Fruit fly (Drosophila melanogaster): ENCODE results near the gene Cpr64Ab.

Gene Cpr64Ab

DNA sequence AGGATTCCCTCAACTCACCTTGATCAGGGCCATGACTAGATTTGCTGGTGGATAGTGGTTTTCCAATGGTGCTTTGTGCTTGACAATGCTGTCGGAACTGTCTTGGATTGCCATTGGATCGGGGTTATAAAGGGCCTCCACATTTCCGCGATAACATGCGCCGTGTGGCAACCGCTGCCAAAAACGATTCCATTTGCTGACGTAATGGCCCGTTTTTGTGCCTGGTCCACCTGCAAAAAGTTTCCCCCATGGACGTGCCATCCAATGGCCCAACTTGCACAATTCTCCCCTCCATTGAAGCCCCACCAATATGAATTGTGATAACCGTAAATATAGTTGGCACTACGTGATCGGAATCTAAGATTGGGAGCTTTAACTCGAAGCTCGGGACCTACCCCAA is at the start of gene Cpr64Ab:
Gene Cpr64Ab (minus strand): TSS at position 101 of the 400 bp plus-strand sequence.
- no peak for TF ChIP-seq psq (optimal IDR thresholded peaks at IDR 0.05)
- TF ChIP-seq Myc (optimal IDR thresholded peaks at IDR 0.05) = no peak
- no peak for TF ChIP-seq h (optimal IDR thresholded peaks at IDR 0.05)

DNA sequence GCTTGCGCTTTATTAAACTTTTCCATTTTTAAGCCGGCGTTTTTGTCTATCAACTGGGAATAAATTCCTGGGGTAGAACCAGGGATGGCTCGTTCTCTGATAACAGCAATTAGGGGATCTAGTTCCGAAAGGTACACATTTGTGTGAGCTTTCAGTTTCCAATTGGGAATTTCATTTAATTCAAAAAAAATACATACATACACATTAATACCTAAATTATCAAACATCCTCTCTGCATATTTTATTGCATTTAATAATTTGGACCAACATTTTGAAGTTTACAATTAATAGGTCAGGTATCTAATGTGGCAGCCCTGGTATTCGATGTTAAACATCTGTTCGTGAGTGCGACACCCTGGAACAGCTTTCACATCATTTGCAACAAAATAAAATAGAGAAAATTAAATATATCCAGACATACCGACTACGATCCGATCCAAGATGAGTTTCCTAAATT is 47.8 kb upstream of the Cpr64Ab start, which contains the start of the genes CG15011 and CG1309:
Gene CG15011 (minus strand): TSS at position 51 of the 457 bp plus-strand sequence.
Gene CG1309 (plus strand): TSS at position 329 of the 457 bp plus-strand sequence.
- no peak for TF ChIP-seq h (optimal IDR thresholded peaks at IDR 0.05)
- no peak for TF ChIP-seq insv (optimal IDR thresholded peaks at IDR 0.05)
- no peak for TF ChIP-seq Sin3A (optimal IDR thresholded peaks at IDR 0.05)
- no peak for TF ChIP-seq ttk (optimal IDR thresholded peaks at IDR 0.05)
- TF ChIP-seq psq (optimal IDR thresholded peaks at IDR 0.05) = no peak
- TF ChIP-seq Myc (optimal IDR thresholded peaks at IDR 0.05) = no peak

DNA sequence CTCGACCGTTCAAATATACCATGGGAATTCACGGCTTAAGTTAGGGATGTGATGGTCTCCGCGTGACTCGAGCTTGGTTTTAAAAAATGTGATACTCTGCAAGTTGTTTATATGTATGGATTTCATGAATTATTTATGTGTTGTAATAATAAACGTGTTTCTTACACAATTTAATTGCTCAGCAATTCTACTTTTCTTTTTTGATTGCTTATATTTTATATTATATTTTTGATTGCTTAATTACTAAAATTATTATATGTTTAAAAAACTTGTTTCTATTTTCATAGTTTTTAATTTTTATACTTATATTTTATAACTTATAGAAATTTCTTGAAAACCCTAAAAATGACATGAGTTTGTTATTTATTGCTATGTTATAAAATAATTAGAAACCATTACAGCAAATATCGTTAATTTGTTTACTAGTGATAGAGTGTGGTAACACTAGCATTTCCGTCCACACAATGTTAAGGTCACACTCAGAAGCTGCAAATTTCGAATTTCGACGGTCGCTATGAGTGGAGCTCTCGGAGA is 43.0 kb upstream of the Cpr64Ab start, which contains the start of the genes ago and CG1265:
Gene ago (minus strand): TSS at position 6 of the 534 bp plus-strand sequence.
Gene CG1265 (plus strand): TSS at position 476 of the 534 bp plus-strand sequence.
- TF ChIP-seq h (optimal IDR thresholded peaks at IDR 0.05) (no peak), Sin3A (optimal IDR thresholded peaks at IDR 0.05) (peak; percentile 30)

DNA sequence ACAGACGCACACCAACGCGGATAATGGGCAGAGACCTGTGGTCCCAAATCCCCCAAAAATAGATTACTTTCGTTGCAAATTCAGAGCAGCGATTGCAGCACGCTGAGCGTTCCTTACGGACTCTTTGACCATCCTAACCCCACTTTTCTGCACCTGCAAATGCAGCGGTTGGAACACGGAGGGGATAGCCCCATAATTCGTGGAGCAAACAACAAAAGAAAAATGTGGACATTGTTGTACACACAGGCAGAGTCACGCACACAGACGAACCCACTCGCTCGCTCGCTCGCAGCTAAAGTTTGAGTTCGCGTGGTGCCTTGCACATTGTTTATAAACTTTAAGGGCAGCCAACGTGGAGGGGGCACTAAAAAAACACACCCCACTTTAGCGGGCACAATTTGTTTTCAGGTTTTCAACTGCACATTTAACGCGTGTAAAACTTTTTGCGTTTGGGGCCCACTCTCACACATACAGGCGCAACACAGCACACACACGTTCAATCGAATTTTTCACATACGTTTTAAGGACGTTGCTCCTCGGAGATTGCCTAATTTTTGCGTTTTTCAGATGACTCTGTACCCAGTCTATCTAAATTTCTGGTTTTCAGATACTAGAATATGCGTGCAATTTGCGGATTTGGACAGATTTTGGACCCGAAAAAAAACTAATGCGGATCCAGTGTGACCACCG is 42.4 kb upstream of the Cpr64Ab start:
- no peak for TF ChIP-seq Sin3A (optimal IDR thresholded peaks at IDR 0.05)
- TF ChIP-seq insv (optimal IDR thresholded peaks at IDR 0.05) = no peak
- no peak for TF ChIP-seq h (optimal IDR thresholded peaks at IDR 0.05)
- TF ChIP-seq psq (optimal IDR thresholded peaks at IDR 0.05) = no peak
- no peak for TF ChIP-seq ttk (optimal IDR thresholded peaks at IDR 0.05)
- no peak for TF ChIP-seq Myc (optimal IDR thresholded peaks at IDR 0.05)

DNA sequence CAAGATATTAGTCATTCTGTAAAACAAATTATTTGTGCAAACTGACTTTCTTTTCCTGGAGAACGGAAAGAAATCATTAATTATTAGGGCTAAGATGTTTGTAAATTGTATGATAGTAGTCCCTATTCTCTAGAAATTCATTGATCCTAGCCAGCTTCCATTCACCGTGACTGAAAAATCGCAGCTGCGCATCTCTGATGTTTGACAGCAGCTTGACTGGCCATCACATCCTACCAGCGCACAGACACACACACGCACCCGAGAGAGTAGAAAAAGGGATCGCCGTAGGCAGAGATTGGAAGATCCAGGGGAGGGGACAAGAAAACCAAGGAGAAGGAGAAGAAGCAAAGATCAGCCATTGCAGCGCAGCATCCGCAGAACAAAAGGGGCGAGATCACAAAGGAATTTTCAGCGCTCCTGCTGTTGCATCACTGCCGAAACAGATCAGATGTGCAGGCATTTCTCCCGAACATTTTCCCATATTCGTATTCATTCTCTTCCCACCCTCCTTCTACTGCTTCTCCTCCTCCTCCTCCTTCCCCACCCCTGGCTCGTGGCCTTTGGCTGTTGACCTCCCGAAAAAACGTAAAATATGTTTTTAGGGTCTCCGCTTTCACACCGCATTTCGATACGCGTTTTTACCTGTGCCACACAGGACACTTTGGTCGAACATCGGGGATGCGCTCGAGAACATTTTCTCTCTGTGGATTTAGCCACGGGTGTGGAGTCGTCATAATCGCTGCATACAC is 41.7 kb upstream of the Cpr64Ab start:
- no peak for TF ChIP-seq Sin3A (optimal IDR thresholded peaks at IDR 0.05)
- no peak for TF ChIP-seq h (optimal IDR thresholded peaks at IDR 0.05)
- no peak for TF ChIP-seq psq (optimal IDR thresholded peaks at IDR 0.05)
- no peak for TF ChIP-seq ttk (optimal IDR thresholded peaks at IDR 0.05)
- no peak for TF ChIP-seq insv (optimal IDR thresholded peaks at IDR 0.05)
- no peak for TF ChIP-seq Myc (optimal IDR thresholded peaks at IDR 0.05)

DNA sequence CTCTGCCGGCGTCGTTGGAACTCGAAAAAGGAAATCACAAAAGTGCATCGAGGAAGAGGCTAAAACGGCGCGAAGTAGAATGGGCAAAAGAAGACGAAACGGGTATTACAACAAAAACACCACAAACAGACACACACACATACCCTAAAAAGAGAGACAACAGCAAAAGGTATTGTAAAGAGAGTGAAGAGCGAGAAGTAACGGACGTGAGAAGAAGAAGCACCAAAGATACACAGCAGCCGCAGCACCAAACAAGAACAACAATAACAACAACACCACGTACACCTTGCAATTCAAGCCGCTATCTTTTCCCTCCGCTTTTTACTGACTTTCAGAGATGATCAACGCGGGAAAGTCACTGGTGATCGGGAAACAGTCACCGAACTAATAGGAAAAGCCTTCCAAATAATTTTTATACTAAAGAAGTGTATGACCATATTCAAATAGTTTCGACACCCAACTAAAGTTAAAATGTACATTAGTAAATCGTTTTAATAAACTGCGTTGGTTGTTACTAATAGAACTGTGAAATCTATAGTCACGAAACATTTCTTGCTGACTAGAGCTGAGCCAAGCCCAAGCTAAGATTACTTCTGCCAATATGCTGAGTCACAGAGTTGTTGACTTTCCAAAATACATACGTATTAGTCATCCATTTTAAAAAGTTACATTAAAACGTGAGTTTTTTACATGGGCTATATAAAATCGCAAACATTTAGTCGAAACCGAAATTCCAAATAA is 41.0 kb upstream of the Cpr64Ab start:
- TF ChIP-seq Myc (optimal IDR thresholded peaks at IDR 0.05) = no peak
- no peak for TF ChIP-seq ttk (optimal IDR thresholded peaks at IDR 0.05)
- TF ChIP-seq Sin3A (optimal IDR thresholded peaks at IDR 0.05) = no peak
- no peak for TF ChIP-seq psq (optimal IDR thresholded peaks at IDR 0.05)
- no peak for TF ChIP-seq insv (optimal IDR thresholded peaks at IDR 0.05)
- no peak for TF ChIP-seq h (optimal IDR thresholded peaks at IDR 0.05)

DNA sequence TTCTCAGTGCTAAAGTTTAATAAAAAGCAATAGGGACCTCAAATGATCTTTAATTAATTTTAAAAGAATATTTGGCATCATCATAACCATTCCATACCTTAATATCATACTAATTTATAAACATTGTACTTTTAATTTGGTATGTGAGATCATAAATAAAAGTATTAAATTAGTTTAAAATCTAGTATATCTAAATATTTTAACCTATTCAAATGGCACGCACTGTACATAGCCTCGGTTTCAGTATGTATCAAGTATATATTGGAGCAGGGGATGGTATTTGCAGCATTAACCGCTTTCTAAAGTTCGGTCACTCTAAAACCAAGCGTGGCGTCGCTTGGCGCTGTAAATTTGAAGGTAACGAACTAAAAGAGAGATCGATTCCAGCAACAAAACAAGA is 31.1 kb upstream of the Cpr64Ab start, which contains the start of gene pav:
Gene pav (plus strand): TSS at position 307 of the 400 bp plus-strand sequence.
- TF ChIP-seq psq (optimal IDR thresholded peaks at IDR 0.05) (no peak), h (optimal IDR thresholded peaks at IDR 0.05) (no peak), insv (optimal IDR thresholded peaks at IDR 0.05) (no peak), ttk (optimal IDR thresholded peaks at IDR 0.05) (no peak), Myc (optimal IDR thresholded peaks at IDR 0.05) (no peak), Sin3A (optimal IDR thresholded peaks at IDR 0.05) (no peak)

DNA sequence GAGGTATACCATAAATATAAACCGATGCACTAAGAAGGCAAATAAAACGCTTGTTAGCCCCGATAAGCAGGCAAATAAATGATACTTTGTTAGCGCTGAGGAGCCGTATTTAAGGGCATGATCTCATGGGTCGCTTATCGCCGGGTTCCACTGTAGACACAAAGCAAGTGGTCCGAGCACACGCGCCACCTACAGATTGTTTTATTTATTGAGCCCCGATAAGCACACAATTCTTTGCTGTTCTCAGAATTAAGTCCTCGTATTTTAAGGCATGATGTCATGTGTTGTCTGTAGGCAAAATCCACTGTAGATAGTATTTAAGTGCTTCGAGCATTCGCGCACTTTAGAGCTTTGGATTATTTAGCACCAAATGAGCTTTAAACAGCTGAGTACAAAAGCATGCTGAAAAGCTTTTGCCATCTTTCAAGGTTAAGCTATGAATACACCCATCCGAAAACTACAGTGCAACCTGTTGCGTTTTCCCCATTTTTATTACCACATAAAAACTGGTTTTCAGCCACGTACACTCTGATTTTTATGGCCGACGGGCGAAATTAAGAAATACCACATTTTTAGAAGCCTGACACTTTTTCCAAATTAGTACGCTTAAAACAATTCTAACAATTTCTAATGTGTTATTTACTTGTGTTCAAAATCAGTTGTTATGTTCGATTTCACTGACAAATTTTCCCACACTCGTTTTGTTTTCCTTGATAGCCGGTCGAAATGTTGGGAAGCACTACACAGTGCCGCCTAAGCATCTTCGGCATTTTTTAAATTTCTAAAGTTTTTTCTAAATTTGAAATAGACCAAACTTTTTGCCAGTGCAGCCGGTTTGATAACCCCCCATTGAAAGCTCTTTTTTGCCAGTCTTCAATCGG is 28.3 kb upstream of the Cpr64Ab start, which contains the start of gene Sqor:
Gene Sqor (plus strand): TSS at position 732 of the 881 bp plus-strand sequence.
- no peak for TF ChIP-seq h (optimal IDR thresholded peaks at IDR 0.05)
- TF ChIP-seq psq (optimal IDR thresholded peaks at IDR 0.05) = no peak
- no peak for TF ChIP-seq insv (optimal IDR thresholded peaks at IDR 0.05)
- no peak for TF ChIP-seq Myc (optimal IDR thresholded peaks at IDR 0.05)
- no peak for TF ChIP-seq Sin3A (optimal IDR thresholded peaks at IDR 0.05)
- TF ChIP-seq ttk (optimal IDR thresholded peaks at IDR 0.05) = no peak

DNA sequence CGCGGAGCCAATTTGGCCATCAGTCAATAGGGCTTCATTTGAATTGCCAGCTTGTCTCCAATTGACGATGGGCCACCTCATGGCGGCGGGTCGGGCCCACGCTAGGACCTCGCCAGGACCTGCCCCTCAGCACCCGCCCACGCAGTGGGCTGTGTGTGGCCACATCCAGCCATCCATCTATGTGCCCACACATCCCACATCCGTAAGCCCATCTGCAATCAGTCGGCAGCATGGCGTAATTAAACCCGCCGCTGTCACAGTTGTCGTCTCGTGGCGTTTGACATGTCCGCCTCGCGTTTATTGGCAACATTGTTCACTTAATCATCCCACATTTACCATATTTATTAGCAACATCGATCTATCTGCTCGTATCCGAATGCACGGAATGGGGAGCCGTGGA is 26.9 kb upstream of the Cpr64Ab start:
- no peak for TF ChIP-seq Myc (optimal IDR thresholded peaks at IDR 0.05)
- TF ChIP-seq insv (optimal IDR thresholded peaks at IDR 0.05) = no peak
- TF ChIP-seq ttk (optimal IDR thresholded peaks at IDR 0.05) = no peak
- TF ChIP-seq h (optimal IDR thresholded peaks at IDR 0.05) = no peak
- no peak for TF ChIP-seq Sin3A (optimal IDR thresholded peaks at IDR 0.05)
- TF ChIP-seq psq (optimal IDR thresholded peaks at IDR 0.05) = no peak

DNA sequence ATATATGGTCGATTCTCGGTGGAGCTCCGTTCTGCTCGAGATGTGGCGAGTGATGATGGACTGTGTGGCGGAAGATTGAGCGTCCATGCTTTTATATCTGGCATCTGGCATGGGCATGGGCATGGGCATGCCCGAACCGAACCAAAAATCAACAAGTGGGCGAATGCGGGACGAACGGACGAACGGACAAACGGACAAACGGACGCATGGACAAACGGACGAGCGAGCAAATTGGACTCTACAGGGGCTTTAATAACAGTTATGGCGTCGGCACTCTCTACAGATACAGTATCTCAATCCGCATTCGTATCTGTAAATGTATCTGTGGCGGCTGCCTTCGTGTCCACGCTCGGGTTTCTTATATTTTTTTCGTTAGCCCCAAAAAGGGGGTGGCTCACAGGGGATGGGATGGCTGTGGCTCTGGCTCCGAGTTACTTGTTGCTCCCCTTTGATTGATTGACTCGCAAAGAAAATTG is 24.8 kb upstream of the Cpr64Ab start, which contains the start of gene ImpL2:
Gene ImpL2 (minus strand): TSS at position 51 of the 476 bp plus-strand sequence.
- no peak for TF ChIP-seq Sin3A (optimal IDR thresholded peaks at IDR 0.05)
- TF ChIP-seq Myc (optimal IDR thresholded peaks at IDR 0.05) = no peak
- TF ChIP-seq psq (optimal IDR thresholded peaks at IDR 0.05) = no peak
- TF ChIP-seq ttk (optimal IDR thresholded peaks at IDR 0.05) = no peak
- TF ChIP-seq h (optimal IDR thresholded peaks at IDR 0.05) = no peak
- TF ChIP-seq insv (optimal IDR thresholded peaks at IDR 0.05) = no peak

All from Kc167 (cell line).